Worm (Caenorhabditis elegans) whole organism, L4 larva: ENCODE measurements around the gene C50F4.16.

ENCODE experiments used
- F49E8.2 ChIP-seq: sonication (generic microtip); optimal IDR thresholded peaks from 2 replicates; lab custom pipeline; 2016; ENCODE audit warnings: missing compliant biosample characterization, mild to moderate bottlenecking, missing genetic modification characterization, borderline replicate concordance
- ceh-82 ChIP-seq: sonication (generic microtip); optimal IDR thresholded peaks from 2 replicates; lab custom pipeline; 2017; ENCODE audit warnings: missing biosample characterization, missing genetic modification characterization
- fkh-10 ChIP-seq: fragments of 150-350 bp; optimal IDR thresholded peaks from 2 replicates; lab custom pipeline; 2014; ENCODE audit warnings: missing biosample characterization, missing genetic modification reagents, missing genetic modification characterization
- fos-1 ChIP-seq: fragments of 150-350 bp; optimal IDR thresholded peaks from 2 replicates; lab custom pipeline; 2014; ENCODE audit warnings: missing biosample characterization, missing genetic modification characterization
- lin-13 ChIP-seq: fragments of 150-350 bp; optimal IDR thresholded peaks from 2 replicates; lab custom pipeline; 2014; ENCODE audit warnings: missing biosample characterization, missing genetic modification reagents, missing genetic modification characterization
- mep-1 ChIP-seq: fragments of 150-350 bp; sonication (generic microtip); optimal IDR thresholded peaks from 3 replicates; lab custom pipeline; 2014; ENCODE audit warnings: missing biosample characterization, missing genetic modification characterization
- nhr-10 ChIP-seq: fragments of 150-350 bp; optimal IDR thresholded peaks from 2 replicates; lab custom pipeline; 2014; ENCODE audit warnings: missing biosample characterization, missing genetic modification characterization
- nhr-77 ChIP-seq: fragments of 150-350 bp; optimal IDR thresholded peaks from 2 replicates; lab custom pipeline; 2014; ENCODE audit warnings: missing biosample characterization, missing genetic modification characterization
- snpc-4 ChIP-seq: fragments of 150-350 bp; optimal IDR thresholded peaks from 2 replicates; lab custom pipeline; 2014; ENCODE audit warnings: missing biosample characterization, missing genetic modification characterization

ce11 chrV:9545238-9545709 is 3.9 kb upstream of the C50F4.16 start, which contains the start of the genes his-35 and his-41:
- TF ChIP-seq nhr-77 (no peak), F49E8.2 (tag; lab: Kevin White, UChicago) (no peak), snpc-4 (no peak), fkh-10 (GFP tag; lab: Kevin White, UChicago) (no peak), fos-1 (no peak), nhr-10 (tag; lab: Kevin White, UChicago) (no peak), mep-1 (peak; percentile 2), lin-13 (no peak), ceh-82 (tag; lab: Kevin White, UChicago) (no peak)
